Fruit fly (Drosophila melanogaster) whole organism, wandering third instar larva: Measurements from ENCODE around the gene Toll-6.

Source experiments
- Abd-B ChIP-seq: fragments of >200 bp; optimal IDR thresholded peaks from 2 replicates; lab custom pipeline; 2017; ENCODE audit warnings: missing biosample characterization, missing genetic modification characterization
- CG32264 ChIP-seq: fragments of 200-800 bp; sonication (Bioruptor generic); optimal IDR thresholded peaks from 2 replicates; lab custom pipeline; 2016; ENCODE audit warnings: missing biosample characterization, missing genetic modification characterization
- CG9705 ChIP-seq: fragments of 200-800 bp; sonication (Bioruptor generic); optimal IDR thresholded peaks from 2 replicates; lab custom pipeline; 2018; ENCODE audit warnings: missing biosample characterization, mild to moderate bottlenecking, missing genetic modification characterization
- CrebA ChIP-seq: fragments of 200-800 bp; sonication (Bioruptor generic); optimal IDR thresholded peaks from 2 replicates; lab custom pipeline; 2016; ENCODE audit warnings: missing biosample characterization, mild to moderate bottlenecking, missing genetic modification characterization, borderline replicate concordance
- Dfd ChIP-seq: fragments of >200 bp; optimal IDR thresholded peaks from 2 replicates; lab custom pipeline; 2017; ENCODE audit warnings: missing biosample characterization, missing genetic modification characterization
- Dif ChIP-seq: fragments of 200-275, 200-300 bp; sonication (Bioruptor generic); optimal IDR thresholded peaks from 2 replicates; lab custom pipeline; 2018; ENCODE audit warnings: missing biosample characterization, missing genetic modification characterization; ENCODE audit not compliant: partially characterized antibody
- GATAd ChIP-seq: sonication (Bioruptor generic); optimal IDR thresholded peaks from 2 replicates; lab custom pipeline; 2016; ENCODE audit warnings: missing biosample characterization, missing genetic modification characterization
- Hnf4 ChIP-seq: fragments of 200-800 bp; sonication (Bioruptor generic); optimal IDR thresholded peaks from 2 replicates; lab custom pipeline; 2016; ENCODE audit warnings: missing biosample characterization, mild to moderate bottlenecking, missing genetic modification characterization
- Hr83 ChIP-seq: fragments of 200-300 bp; sonication (Bioruptor generic); optimal IDR thresholded peaks from 2 replicates; lab custom pipeline; 2016; ENCODE audit warnings: missing biosample characterization, mild to moderate bottlenecking, missing genetic modification characterization, moderate library complexity; ENCODE audit not compliant: poor library complexity, severe bottlenecking
- Jra ChIP-seq: sonication (Bioruptor generic); optimal IDR thresholded peaks from 2 replicates; lab custom pipeline; 2016; ENCODE audit warnings: missing biosample characterization, missing genetic modification characterization
- Mio ChIP-seq: sonication (Bioruptor generic); optimal IDR thresholded peaks from 2 replicates; lab custom pipeline; 2016; ENCODE audit warnings: missing biosample characterization, missing genetic modification characterization
- Myc ChIP-seq: fragments of >200 bp; optimal IDR thresholded peaks from 2 replicates; lab custom pipeline; 2017
- N ChIP-seq: fragments of >200 bp; optimal IDR thresholded peaks from 2 replicates; lab custom pipeline; 2018; ENCODE audit warnings: missing biosample characterization, missing external identifiers, missing genetic modification characterization
- OdsH ChIP-seq: fragments of 200-800 bp; sonication (Bioruptor generic); optimal IDR thresholded peaks from 2 replicates; lab custom pipeline; 2016; ENCODE audit warnings: missing biosample characterization, mild to moderate bottlenecking, missing genetic modification characterization
- Rel ChIP-seq, 2 experiments: fragments of 200-800 bp; sonication (Bioruptor generic) in 1 of 2; optimal IDR thresholded peaks; 2 replicates in 1 of 2; 3 replicates in 1 of 2; lab custom pipeline; 2016 to 2019; ENCODE audit warnings: mild to moderate bottlenecking in 2 of 2, missing biosample characterization in 2 of 2, missing genetic modification characterization in 2 of 2, moderate library complexity in 1 of 2
- Sp1 ChIP-seq: fragments of 200-800 bp; sonication (Bioruptor generic); optimal IDR thresholded peaks from 3 replicates; lab custom pipeline; 2019; ENCODE audit warnings: missing biosample characterization, mild to moderate bottlenecking, missing genetic modification characterization, moderate library complexity
- Vsx2 ChIP-seq: fragments of 200-300, 225-300 bp; sonication (Bioruptor generic); optimal IDR thresholded peaks from 2 replicates; lab custom pipeline; 2018; ENCODE audit warnings: missing biosample characterization, missing genetic modification characterization; ENCODE audit not compliant: partially characterized antibody
- dl ChIP-seq, 2 experiments: fragments of 175-275, 200-275 bp in 1 of 2; fragments of 200-275 bp in 1 of 2; sonication (Bioruptor generic); optimal IDR thresholded peaks; lab custom pipeline; 2018; ENCODE audit warnings: mild to moderate bottlenecking in 2 of 2, missing biosample characterization in 2 of 2, missing genetic modification characterization in 2 of 2, moderate library complexity in 2 of 2; ENCODE audit not compliant: partially characterized antibody in 2 of 2, insufficient read depth in 1 of 2
- dmrt93B ChIP-seq: fragments of 200-800 bp; sonication (Bioruptor generic); optimal IDR thresholded peaks from 2 replicates; lab custom pipeline; 2018; ENCODE audit warnings: missing biosample characterization, mild to moderate bottlenecking, missing genetic modification characterization
- dsf ChIP-seq: sonication (Bioruptor generic); optimal IDR thresholded peaks from 2 replicates; lab custom pipeline; 2016; ENCODE audit warnings: missing biosample characterization, missing genetic modification characterization, borderline replicate concordance
- ey ChIP-seq: fragments of 200-800 bp; sonication (Bioruptor generic); optimal IDR thresholded peaks from 2 replicates; lab custom pipeline; 2016; ENCODE audit warnings: missing biosample characterization, missing genetic modification characterization
- foxo ChIP-seq, 2 experiments: fragments of 200-800 bp; sonication (Bioruptor generic); optimal IDR thresholded peaks; 2 replicates in 1 of 2; 3 replicates in 1 of 2; lab custom pipeline; 2016 to 2017; ENCODE audit warnings: missing biosample characterization in 2 of 2, missing genetic modification characterization in 2 of 2
- fru ChIP-seq: fragments of 200-800 bp; sonication (Bioruptor generic); optimal IDR thresholded peaks from 3 replicates; lab custom pipeline; 2016; ENCODE audit warnings: missing biosample characterization, mild to moderate bottlenecking, missing genetic modification characterization
- h ChIP-seq: fragments of 200-800 bp; sonication (Bioruptor generic); optimal IDR thresholded peaks from 3 replicates; lab custom pipeline; 2016; ENCODE audit warnings: missing biosample characterization, mild to moderate bottlenecking, missing genetic modification characterization
- jim ChIP-seq: fragments of 175-275, 200-325 bp; sonication (Bioruptor generic); optimal IDR thresholded peaks from 2 replicates; lab custom pipeline; 2016; ENCODE audit warnings: missing biosample characterization, mild to moderate bottlenecking, missing genetic modification characterization
- lola ChIP-seq: fragments of >200 bp; optimal IDR thresholded peaks from 2 replicates; lab custom pipeline; 2017; ENCODE audit warnings: missing biosample characterization, missing genetic modification characterization
- pan ChIP-seq: fragments of >200 bp; optimal IDR thresholded peaks from 2 replicates; lab custom pipeline; 2017
- psq ChIP-seq: fragments of 200-800 bp; sonication (Bioruptor generic); optimal IDR thresholded peaks from 3 replicates; lab custom pipeline; 2017; ENCODE audit warnings: missing biosample characterization, mild to moderate bottlenecking, missing genetic modification characterization, moderate library complexity
- rgr ChIP-seq: fragments of 200-800 bp; sonication (Bioruptor generic); optimal IDR thresholded peaks from 3 replicates; lab custom pipeline; 2016; ENCODE audit warnings: missing biosample characterization, mild to moderate bottlenecking, missing genetic modification characterization
- sage ChIP-seq: fragments of 200-800 bp; sonication (Bioruptor generic); optimal IDR thresholded peaks from 2 replicates; lab custom pipeline; 2016; ENCODE audit warnings: missing biosample characterization, mild to moderate bottlenecking, missing genetic modification characterization
- sv ChIP-seq: fragments of 200-800 bp; sonication (Bioruptor generic); optimal IDR thresholded peaks from 3 replicates; lab custom pipeline; 2016; ENCODE audit warnings: missing biosample characterization, missing genetic modification characterization
- tai ChIP-seq: sonication (Bioruptor generic); optimal IDR thresholded peaks from 2 replicates; lab custom pipeline; 2016; ENCODE audit warnings: missing biosample characterization, missing genetic modification characterization
- usp ChIP-seq: fragments of >200 bp; optimal IDR thresholded peaks from 2 replicates; lab custom pipeline; 2017; ENCODE audit warnings: missing biosample characterization, missing genetic modification characterization
- woc ChIP-seq: sonication (Bioruptor generic); optimal IDR thresholded peaks from 2 replicates; lab custom pipeline; 2016; ENCODE audit warnings: missing biosample characterization, mild to moderate bottlenecking, missing genetic modification characterization

Toll-6 gene

dm6 chr3L:15311457-15312368 lies 24.8 kb upstream of the Toll-6 start:
- TF ChIP-seq jim (GFP tag; lab: Kevin White, UChicago) (no peak), GATAd (GFP tag; lab: Kevin White, UChicago) (no peak), lola (GFP tag; lab: Kevin White, UChicago) (no peak), psq (no peak), Dif (GFP tag; lab: Kevin White, UChicago) (no peak), Rel (GFP tag; optimal IDR thresholded peaks at IDR 0.05; lab: Kevin White, UChicago) (no peak), Rel (tag; optimal IDR thresholded peaks at IDR 0.05; lab: Kevin White, UChicago) (no peak), Abd-B (GFP tag; lab: Kevin White, UChicago) (no peak)
- TF ChIP-seq, all 38 proteins: peak for 0

- TF ChIP-seq h (GFP tag; lab: Kevin White, UChicago) (no peak), usp (no peak), woc (GFP tag; lab: Kevin White, UChicago) (no peak), OdsH (GFP tag; lab: Kevin White, UChicago) (no peak), Vsx2 (GFP tag; lab: Kevin White, UChicago) (no peak), CG32264 (no peak), CG9705 (GFP tag; lab: Kevin White, UChicago) (no peak), Abd-B (GFP tag; lab: Kevin White, UChicago) (no peak), dl (GFP tag; optimal IDR thresholded peaks at IDR 0.05; lab: Kevin White, UChicago; ENCODE audit: insufficient read depth in 1 of 2, partially characterized antibody in 2 of 2) (no peak), dsf (no peak), Jra (GFP tag; lab: Kevin White, UChicago) (no peak), Mio (GFP tag; lab: Kevin White, UChicago) (no peak), sv (GFP tag; lab: Kevin White, UChicago) (no peak), tai (GFP tag; lab: Kevin White, UChicago) (no peak), Sp1 (no peak), Hnf4 (no peak), fru (GFP tag; lab: Kevin White, UChicago) (no peak), CrebA (GFP tag; lab: Kevin White, UChicago) (no peak)
These were observed 22.0 kb upstream of the Toll-6 start for dm6 chr3L:15314539-15314938.

- TF ChIP-seq pan (lab: Kevin White, UChicago): no peak
- no peak for TF ChIP-seq fru (GFP tag; lab: Kevin White, UChicago)
- no peak for TF ChIP-seq jim (GFP tag; lab: Kevin White, UChicago)
- TF ChIP-seq Sp1: no peak
- no peak for TF ChIP-seq Vsx2 (GFP tag; lab: Kevin White, UChicago)
- TF ChIP-seq dmrt93B (GFP tag; lab: Kevin White, UChicago): no peak
- TF ChIP-seq Mio (GFP tag; lab: Kevin White, UChicago): no peak
- TF ChIP-seq GATAd (GFP tag; lab: Kevin White, UChicago): no peak
These were observed 21.5 kb upstream of the Toll-6 start for dm6 chr3L:15314997-15315396.

- TF ChIP-seq woc (GFP tag; lab: Kevin White, UChicago) (no peak), Dfd (no peak), usp (no peak), lola (GFP tag; lab: Kevin White, UChicago) (no peak), Rel (GFP tag; optimal IDR thresholded peaks at IDR 0.05; lab: Kevin White, UChicago) (no peak), Rel (tag; optimal IDR thresholded peaks at IDR 0.05; lab: Kevin White, UChicago) (no peak)
These were observed 21.1 kb upstream of the Toll-6 start for dm6 chr3L:15315400-15315799.

dm6 chr3L:15320241-15320640 lies 16.3 kb upstream of the Toll-6 start:
- no peak for TF ChIP-seq usp
- TF ChIP-seq ey (GFP tag; lab: Kevin White, UChicago): no peak
- TF ChIP-seq Abd-B (GFP tag; lab: Kevin White, UChicago): no peak
- no peak for TF ChIP-seq jim (GFP tag; lab: Kevin White, UChicago)
- no peak for TF ChIP-seq Hr83 (GFP tag; lab: Kevin White, UChicago)
- no peak for TF ChIP-seq fru (GFP tag; lab: Kevin White, UChicago)
- TF ChIP-seq Rel (GFP tag; optimal IDR thresholded peaks at IDR 0.05; lab: Kevin White, UChicago): no peak
- no peak for TF ChIP-seq Rel (tag; optimal IDR thresholded peaks at IDR 0.05; lab: Kevin White, UChicago)
- no peak for TF ChIP-seq OdsH (GFP tag; lab: Kevin White, UChicago)
- TF ChIP-seq CG32264: no peak
- no peak for TF ChIP-seq rgr (GFP tag; lab: Kevin White, UChicago)
- TF ChIP-seq Jra (GFP tag; lab: Kevin White, UChicago): no peak
- TF ChIP-seq pan (lab: Kevin White, UChicago): no peak
- no peak for TF ChIP-seq GATAd (GFP tag; lab: Kevin White, UChicago)
- TF ChIP-seq N: no peak
- no peak for TF ChIP-seq foxo (GFP tag; optimal IDR thresholded peaks at IDR 0.05; lab: Kevin White, UChicago)
- no peak for TF ChIP-seq Myc (lab: Kevin White, UChicago)
- TF ChIP-seq sage: no peak
